Fruit fly (Drosophila melanogaster) whole organism, prepupa: ENCODE data around the gene CG32726.
A peak's percentile ranks its signal among the peaks of the same experiment; 100 is the strongest.

Experiments
- CG10631 ChIP-seq: fragments of 200-800 bp; sonication (Bioruptor generic); optimal IDR thresholded peaks from 2 replicates; lab custom pipeline; 2016; ENCODE audit warnings: missing biosample characterization, missing genetic modification characterization
- CG10669 ChIP-seq: fragments of 200-800 bp; sonication (Bioruptor generic); optimal IDR thresholded peaks from 3 replicates; lab custom pipeline; 2018; ENCODE audit warnings: missing biosample characterization, mild to moderate bottlenecking, missing genetic modification characterization, moderate library complexity
- CG11762 ChIP-seq: fragments of 200-800 bp; sonication (Bioruptor generic); optimal IDR thresholded peaks from 3 replicates; lab custom pipeline; 2016; ENCODE audit warnings: missing biosample characterization, missing genetic modification characterization; ENCODE audit not compliant: insufficient read depth
- CG11902 ChIP-seq: fragments of 200-800 bp; sonication (Bioruptor generic); optimal IDR thresholded peaks from 3 replicates; lab custom pipeline; 2016; ENCODE audit warnings: missing biosample characterization, missing genetic modification characterization
- CG15336 ChIP-seq: fragments of 200-800 bp; sonication (Bioruptor generic); IDR thresholded peaks from 2 replicates; pipeline ENCODE4 v1.3.6; 2022; ENCODE audit warnings: missing biosample characterization, missing genetic modification characterization
- CG1621 ChIP-seq: fragments of 200-800 bp; sonication (Bioruptor generic); optimal IDR thresholded peaks from 3 replicates; lab custom pipeline; 2018; ENCODE audit warnings: missing biosample characterization, mild to moderate bottlenecking, missing genetic modification characterization
- CG16779 ChIP-seq: fragments of 200-800 bp; sonication (Bioruptor generic); optimal IDR thresholded peaks from 3 replicates; lab custom pipeline; 2017; ENCODE audit warnings: missing biosample characterization, mild to moderate bottlenecking, missing genetic modification characterization
- CG3032 ChIP-seq: fragments of 200-800 bp; optimal IDR thresholded peaks from 2 replicates; lab custom pipeline; 2019; ENCODE audit warnings: missing biosample characterization, mild to moderate bottlenecking, missing genetic modification characterization, moderate library complexity
- CG31627 ChIP-seq: fragments of 200-800 bp; sonication (Bioruptor generic); optimal IDR thresholded peaks from 3 replicates; lab custom pipeline; 2016; ENCODE audit warnings: missing biosample characterization, missing genetic modification characterization
- CG32006 ChIP-seq: fragments of 200-800 bp; sonication (Bioruptor generic); optimal IDR thresholded peaks from 3 replicates; lab custom pipeline; 2017; ENCODE audit warnings: missing biosample characterization, mild to moderate bottlenecking, missing genetic modification characterization
- CG34406 ChIP-seq: fragments of 200-800 bp; sonication (Bioruptor generic); optimal IDR thresholded peaks from 3 replicates; lab custom pipeline; 2016; ENCODE audit warnings: missing biosample characterization, missing genetic modification characterization
- CG3919 ChIP-seq: fragments of 200-800 bp; sonication (Bioruptor generic); optimal IDR thresholded peaks from 3 replicates; lab custom pipeline; 2016; ENCODE audit warnings: missing biosample characterization, missing genetic modification characterization
- CG4318 ChIP-seq: fragments of 200-800 bp; sonication (Bioruptor generic); optimal IDR thresholded peaks from 3 replicates; lab custom pipeline; 2017; ENCODE audit warnings: missing biosample characterization, mild to moderate bottlenecking, missing genetic modification characterization
- CG6163 ChIP-seq: fragments of 200-800 bp; sonication (Bioruptor generic); IDR thresholded peaks from 3 replicates; pipeline ENCODE4 v1.3.6; 2022; ENCODE audit warnings: missing biosample characterization, missing genetic modification characterization
- CG6276 ChIP-seq: fragments of 200-800 bp; sonication (Bioruptor generic); optimal IDR thresholded peaks from 2 replicates; lab custom pipeline; 2017; ENCODE audit warnings: missing biosample characterization, mild to moderate bottlenecking, missing genetic modification characterization
- CG6792 ChIP-seq: fragments of 200-800 bp; sonication (Bioruptor generic); optimal IDR thresholded peaks from 3 replicates; lab custom pipeline; 2016; ENCODE audit warnings: missing biosample characterization, missing genetic modification characterization
- CG6808 ChIP-seq: fragments of 200-800 bp; sonication (Bioruptor generic); optimal IDR thresholded peaks from 3 replicates; lab custom pipeline; 2017; ENCODE audit warnings: missing biosample characterization, missing genetic modification characterization, mild to moderate bottlenecking, moderate library complexity, missing genetic modification reagents
- CG7368 ChIP-seq: fragments of 200-800 bp; sonication (Bioruptor generic); optimal IDR thresholded peaks from 3 replicates; lab custom pipeline; 2016; ENCODE audit warnings: missing biosample characterization, missing genetic modification characterization
- CG8119 ChIP-seq: fragments of 200-800 bp; sonication (Bioruptor generic); IDR thresholded peaks from 3 replicates; pipeline ENCODE4 v1.3.6; 2022; ENCODE audit warnings: missing biosample characterization, missing genetic modification characterization
- CG8319 ChIP-seq: fragments of 200-800 bp; sonication (Bioruptor generic); optimal IDR thresholded peaks from 3 replicates; lab custom pipeline; 2016; ENCODE audit warnings: missing biosample characterization, missing genetic modification characterization
- CG9139 ChIP-seq: fragments of 200-800 bp; sonication (Bioruptor generic); optimal IDR thresholded peaks from 3 replicates; lab custom pipeline; 2017; ENCODE audit warnings: missing biosample characterization, mild to moderate bottlenecking, missing genetic modification characterization
- Eip75B ChIP-seq: fragments of 200-800 bp; sonication (Bioruptor generic); optimal IDR thresholded peaks from 3 replicates; lab custom pipeline; 2016; ENCODE audit warnings: missing biosample characterization, missing genetic modification characterization
- Eip78C ChIP-seq: fragments of 200-800 bp; sonication (Bioruptor generic); peaks from one replicate; lab custom pipeline; 2016; ENCODE audit warnings: missing biosample characterization, missing genetic modification characterization
- Ets21C ChIP-seq: fragments of 200-800 bp; sonication (Bioruptor generic); optimal IDR thresholded peaks from 3 replicates; lab custom pipeline; 2016; ENCODE audit warnings: missing biosample characterization, missing genetic modification characterization
- Ets96B ChIP-seq: fragments of 200-800 bp; optimal IDR thresholded peaks from 2 replicates; lab custom pipeline; 2019; ENCODE audit warnings: missing biosample characterization, mild to moderate bottlenecking, missing genetic modification characterization, moderate library complexity
- Gug ChIP-seq: fragments of 200-800 bp; sonication (Bioruptor generic); IDR thresholded peaks from 2 replicates; pipeline ENCODE4 v1.3.6; 2022; ENCODE audit warnings: missing biosample characterization, missing genetic modification characterization
- Hr38 ChIP-seq: sonication (Bioruptor generic); optimal IDR thresholded peaks from 2 replicates; lab custom pipeline; 2016; ENCODE audit warnings: missing biosample characterization, missing genetic modification characterization
- Hr39 ChIP-seq: fragments of 200-800 bp; sonication (Bioruptor generic); optimal IDR thresholded peaks from 2 replicates; lab custom pipeline; 2016; ENCODE audit warnings: missing biosample characterization, missing genetic modification characterization
- Lpt ChIP-seq: fragments of 200-800 bp; sonication (Bioruptor generic); optimal IDR thresholded peaks from 3 replicates; lab custom pipeline; 2016; ENCODE audit warnings: missing biosample characterization, missing genetic modification characterization
- Met ChIP-seq: fragments of 200-800 bp; sonication (Bioruptor generic); optimal IDR thresholded peaks from 3 replicates; lab custom pipeline; 2016; ENCODE audit warnings: missing biosample characterization, missing genetic modification characterization
- OdsH ChIP-seq: fragments of 200-800 bp; sonication (Bioruptor generic); optimal IDR thresholded peaks from 3 replicates; lab custom pipeline; 2016; ENCODE audit warnings: missing biosample characterization, missing genetic modification characterization
- Smox ChIP-seq: fragments of 200-800 bp; sonication (Bioruptor generic); optimal IDR thresholded peaks from 3 replicates; lab custom pipeline; 2016; ENCODE audit warnings: missing biosample characterization, missing genetic modification characterization
- Sox102F ChIP-seq: fragments of 200-800 bp; sonication (Bioruptor generic); optimal IDR thresholded peaks from 2 replicates; lab custom pipeline; 2016; ENCODE audit warnings: missing biosample characterization, mild to moderate bottlenecking, missing genetic modification characterization
- Sox14 ChIP-seq: fragments of 200-800 bp; sonication (Bioruptor generic); optimal IDR thresholded peaks from 3 replicates; lab custom pipeline; 2016; ENCODE audit warnings: missing biosample characterization, missing genetic modification characterization
- cyc ChIP-seq: fragments of 200-800 bp; sonication (Bioruptor generic); optimal IDR thresholded peaks from 3 replicates; lab custom pipeline; 2016; ENCODE audit warnings: missing biosample characterization, missing genetic modification characterization
- dac ChIP-seq: fragments of 200-800 bp; sonication (Bioruptor generic); optimal IDR thresholded peaks from 2 replicates; lab custom pipeline; 2017; ENCODE audit warnings: missing biosample characterization, mild to moderate bottlenecking, missing genetic modification characterization
- dsx ChIP-seq: fragments of 200-800 bp; optimal IDR thresholded peaks from 3 replicates; lab custom pipeline; 2019; ENCODE audit warnings: missing biosample characterization, mild to moderate bottlenecking, missing genetic modification characterization, moderate library complexity; ENCODE audit not compliant: poor library complexity, severe bottlenecking
- eg ChIP-seq: fragments of 200-800 bp; sonication (Bioruptor generic); IDR thresholded peaks from 3 replicates; pipeline ENCODE4 v1.3.6; 2022; ENCODE audit warnings: missing biosample characterization, missing genetic modification characterization
- esn ChIP-seq: fragments of 200-800 bp; sonication (Bioruptor generic); optimal IDR thresholded peaks from 2 replicates; lab custom pipeline; 2016; ENCODE audit warnings: missing biosample characterization, mild to moderate bottlenecking, missing genetic modification characterization, moderate library complexity
- fd59A ChIP-seq: fragments of 200-800 bp; sonication (Bioruptor generic); optimal IDR thresholded peaks from 2 replicates; lab custom pipeline; 2017; ENCODE audit warnings: missing biosample characterization, mild to moderate bottlenecking, missing genetic modification characterization, missing genetic modification reagents
- fd85E ChIP-seq: fragments of 200-800 bp; sonication (Bioruptor generic); optimal IDR thresholded peaks from 3 replicates; lab custom pipeline; 2016; ENCODE audit warnings: missing biosample characterization, missing genetic modification characterization
- lz ChIP-seq: fragments of 200-800 bp; sonication (Bioruptor generic); optimal IDR thresholded peaks from 3 replicates; lab custom pipeline; 2016; ENCODE audit warnings: missing biosample characterization, missing genetic modification characterization
- pdm3 ChIP-seq: fragments of 200-800 bp; sonication (Bioruptor generic); optimal IDR thresholded peaks from 3 replicates; lab custom pipeline; 2016; ENCODE audit warnings: missing biosample characterization, missing genetic modification characterization
- salr ChIP-seq, 2 experiments: fragments of 200-800 bp; sonication (Bioruptor generic); optimal IDR thresholded peaks; 3 replicates each; lab custom pipeline; 2016 to 2018; ENCODE audit warnings: missing biosample characterization in 2 of 2, missing genetic modification characterization in 2 of 2, mild to moderate bottlenecking in 1 of 2
- ss ChIP-seq, 2 experiments: fragments of 200-800 bp; sonication (Bioruptor generic); optimal IDR thresholded peaks; 2 replicates in 1 of 2; 3 replicates in 1 of 2; lab custom pipeline; 2017 to 2018; ENCODE audit warnings: mild to moderate bottlenecking in 2 of 2, missing biosample characterization in 2 of 2, missing genetic modification characterization in 2 of 2, moderate library complexity in 1 of 2
- svp ChIP-seq: fragments of 200-800 bp; sonication (Bioruptor generic); peaks from one replicate; lab custom pipeline; 2016; ENCODE audit warnings: missing biosample characterization, missing genetic modification characterization
- topi ChIP-seq: fragments of 200-800 bp; sonication (Bioruptor generic); optimal IDR thresholded peaks from 3 replicates; lab custom pipeline; 2016; ENCODE audit warnings: missing biosample characterization, missing genetic modification characterization

Gene CG32726

DNA sequence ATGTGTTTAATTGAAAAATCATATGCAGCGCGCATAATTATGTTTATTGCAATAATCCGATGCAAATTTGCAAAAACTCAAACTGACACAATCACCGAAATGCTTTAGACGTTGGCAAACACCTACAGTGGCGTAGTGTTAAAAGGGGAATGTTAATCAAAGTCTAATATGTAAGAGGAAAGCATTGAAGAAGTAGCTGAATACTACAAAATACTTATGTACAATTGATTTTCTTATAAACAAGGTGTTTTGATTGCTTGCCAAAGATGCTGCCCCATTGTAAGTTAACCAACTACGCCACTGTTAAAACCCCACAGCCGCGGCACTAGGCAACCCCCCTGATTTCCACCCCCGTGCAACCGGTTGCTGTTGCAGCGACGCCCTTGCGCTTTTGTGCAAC is 46.0 kb downstream of the CG32726 start:
- TF ChIP-seq CG11762, result no peak
- no peak for TF ChIP-seq fd85E (GFP tag; lab: Kevin White, UChicago)
- peak; percentile 2 for TF ChIP-seq CG10631 (GFP tag; lab: Kevin White, UChicago)
- TF ChIP-seq dsx (GFP tag; lab: Kevin White, UChicago), result peak; percentile 16
- no peak for TF ChIP-seq CG7368 (GFP tag; lab: Kevin White, UChicago)
- TF ChIP-seq cyc (GFP tag; lab: Kevin White, UChicago), result peak; percentile 36
- peak; percentile 25 for TF ChIP-seq lz
- TF ChIP-seq CG16779, result no peak
- TF ChIP-seq Ets21C, result peak; percentile 6
- TF ChIP-seq CG3919 (GFP tag; lab: Kevin White, UChicago), result peak; percentile 36
- peak; percentile 37 for TF ChIP-seq Sox102F (GFP tag; lab: Kevin White, UChicago)
- peak; percentile 34 for TF ChIP-seq Smox
- peak in 1 of 2 experiments; percentile 5 for TF ChIP-seq salr (GFP tag; optimal IDR thresholded peaks at IDR 0.05; lab: Kevin White, UChicago)
- TF ChIP-seq svp (GFP tag; lab: Kevin White, UChicago), result peak; percentile 60
- peak; percentile 17 for TF ChIP-seq fd59A (GFP tag; lab: Kevin White, UChicago)
- TF ChIP-seq Met (GFP tag; lab: Kevin White, UChicago), result peak; percentile 3
- peak; percentile 23 for TF ChIP-seq CG10669 (GFP tag; lab: Kevin White, UChicago)
- TF ChIP-seq eg (GFP tag; lab: Robert Waterston, UW), result peak; percentile 35; the same call in 1 of the 3 replicates
- peak; percentile 22 for TF ChIP-seq Hr39 (GFP tag; lab: Kevin White, UChicago)
- TF ChIP-seq CG6792 (GFP tag; lab: Kevin White, UChicago), result peak; percentile 37
- TF ChIP-seq CG11902 (GFP tag; lab: Kevin White, UChicago), result peak; percentile 5
- peak; percentile 37 for TF ChIP-seq CG3032 (tag; lab: Kevin White, UChicago)
- TF ChIP-seq Lpt (GFP tag; lab: Kevin White, UChicago), result no peak
- TF ChIP-seq CG32006, result peak; percentile 15
- TF ChIP-seq Ets96B (tag; lab: Kevin White, UChicago), result peak; percentile 13
- TF ChIP-seq CG15336, result peak; percentile 23; the same call in 1 of the 2 replicates
- peak; percentile 16 for TF ChIP-seq pdm3
- no peak for TF ChIP-seq esn (GFP tag; lab: Kevin White, UChicago)
- no peak for TF ChIP-seq CG1621 (tag; lab: Kevin White, UChicago)
- peak; percentile 10 for TF ChIP-seq Sox14 (GFP tag; lab: Kevin White, UChicago)
- TF ChIP-seq CG8319 (GFP tag; lab: Kevin White, UChicago), result no peak
- TF ChIP-seq Eip78C (GFP tag; lab: Kevin White, UChicago), result peak; percentile 74
- TF ChIP-seq CG31627 (GFP tag; lab: Kevin White, UChicago), result peak; percentile 34
- peak; percentile 21 for TF ChIP-seq Eip75B (GFP tag; lab: Kevin White, UChicago)
- TF ChIP-seq CG9139 (GFP tag; lab: Kevin White, UChicago), result no peak
- peak; percentile 10 for TF ChIP-seq CG34406 (GFP tag; lab: Kevin White, UChicago)
- no peak for TF ChIP-seq dac (GFP tag; lab: Kevin White, UChicago)
- TF ChIP-seq OdsH (GFP tag; lab: Kevin White, UChicago), result peak; percentile 32
- TF ChIP-seq CG6163 (GFP tag; lab: Robert Waterston, UW), result 0 out of 3 replicates have a peak, but pooled peaks have one; percentile 11
- peak in 1 of 2 experiments; percentile 42 for TF ChIP-seq ss (GFP tag; optimal IDR thresholded peaks at IDR 0.05; lab: Kevin White, UChicago)
- no peak for TF ChIP-seq Hr38 (GFP tag; lab: Kevin White, UChicago)
- TF ChIP-seq CG4318, result no peak
- TF ChIP-seq CG6276 (GFP tag; lab: Kevin White, UChicago), result no peak
- TF ChIP-seq CG8119 (GFP tag; lab: Robert Waterston, UW), result no peak
- TF ChIP-seq topi (GFP tag; lab: Kevin White, UChicago), result peak; percentile 21
- TF ChIP-seq CG6808 (GFP tag; lab: Kevin White, UChicago), result peak; percentile 33
- TF ChIP-seq Gug (GFP tag; lab: Robert Waterston, UW), result no peak
